Worm (Caenorhabditis elegans): ENCODE measurements around the gene Y105C5B.3.

Y105C5B.3 gene

ce11 chrIV:15883922-15884321 lies at the start of gene Y105C5B.3:
TSS of gene Y105C5B.3 (plus strand) at chrIV:15884222.
- TF ChIP-seq lin-14 (GFP tag; optimal IDR thresholded peaks at IDR 0.05): no peak
- no peak for TF ChIP-seq lin-13 (GFP tag; optimal IDR thresholded peaks at IDR 0.05)
- no peak for TF ChIP-seq pax-3 (tag; optimal IDR thresholded peaks at IDR 0.05)
- no peak for TF ChIP-seq fos-1 (tag; optimal IDR thresholded peaks at IDR 0.05)
- no peak for TF ChIP-seq snpc-4 (tag; optimal IDR thresholded peaks at IDR 0.05)
- no peak for TF ChIP-seq C16A3.4 (tag; optimal IDR thresholded peaks at IDR 0.05)

- TF ChIP-seq alr-1 (tag; optimal IDR thresholded peaks at IDR 0.05; ENCODE audit: borderline replicate concordance) (no peak), nhr-47 (tag; optimal IDR thresholded peaks at IDR 0.05) (no peak), efl-1 (optimal IDR thresholded peaks at IDR 0.05) (no peak), efl-1 (GFP tag; optimal IDR thresholded peaks at IDR 0.05 in 1 of 2) (peak in 1 of 2 experiments; percentile 60), nhr-11 (tag; optimal IDR thresholded peaks at IDR 0.05) (no peak)
Measured at ce11 chrIV:15844064-15844463, 40.0 kb upstream of the Y105C5B.3 start.

- TF ChIP-seq pqm-1 (tag; optimal IDR thresholded peaks at IDR 0.05) (no peak), C04F5.9 (tag; optimal IDR thresholded peaks at IDR 0.05) (no peak)
Measured at ce11 chrIV:15846553-15846952, 37.5 kb upstream of the Y105C5B.3 start, which contains the start of gene Y105C5A.1270. TSS of gene Y105C5A.1270 (minus strand) at chrIV:15846653.

- TF ChIP-seq pag-3 (tag; optimal IDR thresholded peaks at IDR 0.05; ENCODE audit: borderline replicate concordance, insufficient read depth): no peak
- no peak for TF ChIP-seq ceh-8 (GFP tag; optimal IDR thresholded peaks at IDR 0.05)
- no peak for TF ChIP-seq zag-1 (tag; optimal IDR thresholded peaks at IDR 0.05)
- no peak for TF ChIP-seq isw-1 (GFP tag; IDR thresholded peaks at IDR 0.05)
- TF ChIP-seq unc-62 (GFP tag; optimal IDR thresholded peaks at IDR 0.05): no peak
- TF ChIP-seq ztf-4 (tag; optimal IDR thresholded peaks at IDR 0.05): no peak
Measured at ce11 chrIV:15847096-15847495, 36.9 kb upstream of the Y105C5B.3 start, which contains the start of gene Y105C5A.1269. TSS of gene Y105C5A.1269 (plus strand) at chrIV:15847396.

ce11 chrIV:15849656-15850055 lies 34.4 kb upstream of the Y105C5B.3 start, which contains the start of gene Y105C5A.24:
TSS of gene Y105C5A.24 (plus strand) at chrIV:15849875.
- no peak for TF ChIP-seq F16B12.6 (tag; optimal IDR thresholded peaks at IDR 0.05)
- TF ChIP-seq pqm-1 (tag; optimal IDR thresholded peaks at IDR 0.05): peak; percentile 4
- TF ChIP-seq elt-2 (tag; optimal IDR thresholded peaks at IDR 0.05): peak; percentile 27

ce11 chrIV:15850647-15851046 lies 33.4 kb upstream of the Y105C5B.3 start:
- TF ChIP-seq tbx-2 (tag; optimal IDR thresholded peaks at IDR 0.05) (no peak), dsc-1 (tag; optimal IDR thresholded peaks at IDR 0.05) (no peak), lin-15B (tag; optimal IDR thresholded peaks at IDR 0.05) (no peak)

ce11 chrIV:15852875-15853793 lies 30.9 kb upstream of the Y105C5B.3 start:
- TF ChIP-seq snpc-4 (tag; optimal IDR thresholded peaks at IDR 0.05) (peak; percentile 93), nhr-90 (tag; optimal IDR thresholded peaks at IDR 0.05; ENCODE audit: poor library complexity) (no peak), efl-1 (optimal IDR thresholded peaks at IDR 0.05) (no peak), efl-1 (GFP tag; optimal IDR thresholded peaks at IDR 0.05 in 1 of 2) (peak in 1 of 2 experiments; percentile 85), swsn-7 (tag; optimal IDR thresholded peaks at IDR 0.05) (peak; percentile 13), nhr-76 (tag; optimal IDR thresholded peaks at IDR 0.05) (no peak), ceh-63 (GFP tag; optimal IDR thresholded peaks at IDR 0.05) (no peak), grh-1 (GFP tag; IDR thresholded peaks at IDR 0.05) (peak; percentile 49; the same call in 1 of the 2 replicates), nhr-28 (tag; optimal IDR thresholded peaks at IDR 0.05) (no peak), nhr-85 (tag) (peak; percentile 59)

Measured in whole organism, L1 larva.